Worm (Caenorhabditis elegans) whole organism, young adult: ENCODE measurements around the gene pro-1.

Experiments used
- B0261.1 ChIP-seq: sonication (generic microtip); optimal IDR thresholded peaks from 2 replicates; lab custom pipeline; 2016; ENCODE audit warnings: mild to moderate bottlenecking, missing genetic modification characterization, moderate library complexity, missing compliant biosample characterization
- B0336.3 ChIP-seq: fragments of 200-800 bp; sonication (Bioruptor generic); IDR thresholded peaks from 2 replicates; pipeline ENCODE4 v1.3.6; 2022; ENCODE audit warnings: missing genetic modification characterization, missing compliant biosample characterization
- C06A6.2 ChIP-seq: fragments of 200-800 bp; sonication (Bioruptor generic); conservative IDR thresholded peaks from 2 replicates; pipeline ENCODE4 v1.3.6; 2022; ENCODE audit warnings: missing genetic modification characterization, missing compliant biosample characterization
- F10E7.11 ChIP-seq: sonication (generic microtip); optimal IDR thresholded peaks from 2 replicates; lab custom pipeline; 2017; ENCODE audit warnings: mild to moderate bottlenecking, missing genetic modification characterization, moderate library complexity, missing compliant biosample characterization
- F23B12.7 ChIP-seq: sonication (generic microtip); optimal IDR thresholded peaks from 2 replicates; lab custom pipeline; 2017; ENCODE audit warnings: missing genetic modification characterization, mild to moderate bottlenecking, missing compliant biosample characterization, antibody characterized with exemption, moderate library complexity; ENCODE audit not compliant: insufficient read depth
- F39B2.1 ChIP-seq: fragments of 200-800 bp; sonication (Bioruptor generic); IDR thresholded peaks from 2 replicates; pipeline ENCODE4 v1.3.6; 2022; ENCODE audit warnings: missing genetic modification reagents, missing genetic modification characterization, missing compliant biosample characterization
- F55B11.4 ChIP-seq: sonication (generic microtip); optimal IDR thresholded peaks from 2 replicates; lab custom pipeline; 2016; ENCODE audit warnings: missing compliant biosample characterization, missing genetic modification characterization, borderline replicate concordance; ENCODE audit not compliant: insufficient read depth
- T07F8.4 ChIP-seq: sonication (generic microtip); optimal IDR thresholded peaks from 2 replicates; lab custom pipeline; 2016; ENCODE audit warnings: mild to moderate bottlenecking, missing genetic modification characterization, moderate library complexity, missing compliant biosample characterization
- Y53G8AR.9 ChIP-seq: fragments of 200-800 bp; sonication (Bioruptor generic); conservative IDR thresholded peaks from 2 replicates; pipeline ENCODE4 v1.3.6; 2022; ENCODE audit warnings: missing genetic modification reagents, missing genetic modification characterization, missing compliant biosample characterization
- Y56A3A.18 ChIP-seq: fragments of 200-800 bp; sonication (Bioruptor generic); IDR thresholded peaks from 2 replicates; pipeline ENCODE4 v1.3.6; 2022; ENCODE audit warnings: missing genetic modification reagents, missing genetic modification characterization, missing compliant biosample characterization
- ZK185.1 ChIP-seq: sonication (generic microtip); optimal IDR thresholded peaks from 2 replicates; lab custom pipeline; 2016; ENCODE audit warnings: mild to moderate bottlenecking, missing genetic modification characterization, missing compliant biosample characterization; ENCODE audit not compliant: poor library complexity, severe bottlenecking
- ama-1 ChIP-seq, 3 experiments: fragments of 150-350 bp in 1 of 3; sonication (generic microtip) in 2 of 3; optimal IDR thresholded peaks; 2 replicates each; lab custom pipeline; 2014 to 2018; ENCODE audit warnings: missing biosample characterization in 2 of 3, missing genetic modification characterization in 2 of 3, missing genetic modification reagents in 2 of 3
- aptf-2 ChIP-seq: fragments of 200-800 bp; sonication (Bioruptor generic); conservative IDR thresholded peaks from 2 replicates; pipeline ENCODE4 v1.3.6; 2022; ENCODE audit warnings: missing genetic modification reagents, missing genetic modification characterization, missing compliant biosample characterization
- athp-1 ChIP-seq: sonication (generic microtip); optimal IDR thresholded peaks from 2 replicates; lab custom pipeline; 2017; ENCODE audit warnings: mild to moderate bottlenecking, missing genetic modification characterization, missing compliant biosample characterization
- attf-3 ChIP-seq: fragments of 200-800 bp; sonication (Bioruptor generic); conservative IDR thresholded peaks from 2 replicates; pipeline ENCODE4 v1.3.6; 2022; ENCODE audit warnings: missing genetic modification reagents, missing genetic modification characterization, missing compliant biosample characterization
- attf-5 ChIP-seq: fragments of 200-800 bp; sonication (Bioruptor generic); optimal IDR thresholded peaks from 2 replicates; lab custom pipeline; 2018; ENCODE audit warnings: mild to moderate bottlenecking, missing genetic modification characterization, missing compliant biosample characterization
- bed-1 ChIP-seq: fragments of 200-800 bp; sonication (Bioruptor generic); IDR thresholded peaks from 2 replicates; pipeline ENCODE4 v1.3.6; 2022; ENCODE audit warnings: missing genetic modification reagents, missing genetic modification characterization, missing compliant biosample characterization
- ceh-27 ChIP-seq: fragments of 200-800 bp; sonication (Bioruptor generic); optimal IDR thresholded peaks from 2 replicates; lab custom pipeline; 2018; ENCODE audit warnings: mild to moderate bottlenecking, missing genetic modification characterization, moderate library complexity, missing compliant biosample characterization
- ceh-40 ChIP-seq: fragments of 200-800 bp; sonication (Bioruptor generic); IDR thresholded peaks from 2 replicates; pipeline ENCODE4 v1.3.6; 2022; ENCODE audit warnings: missing genetic modification characterization, missing compliant biosample characterization
- ceh-58 ChIP-seq: fragments of 200-800 bp; sonication (Bioruptor generic); IDR thresholded peaks from 2 replicates; pipeline ENCODE4 v1.3.6; 2022; ENCODE audit warnings: missing genetic modification characterization, missing compliant biosample characterization
- chd-7 ChIP-seq: sonication (generic microtip); optimal IDR thresholded peaks from 2 replicates; lab custom pipeline; 2016; ENCODE audit warnings: mild to moderate bottlenecking, missing genetic modification characterization, moderate library complexity, missing compliant biosample characterization
- dox-1 ChIP-seq: fragments of 200-800 bp; sonication (Bioruptor generic); IDR thresholded peaks from 2 replicates; pipeline ENCODE4 v1.3.6; 2022; ENCODE audit warnings: missing genetic modification reagents, missing genetic modification characterization, missing compliant biosample characterization
- dpff-1 ChIP-seq: sonication (generic microtip); optimal IDR thresholded peaks from 2 replicates; lab custom pipeline; 2017; ENCODE audit warnings: mild to moderate bottlenecking, missing genetic modification characterization, missing compliant biosample characterization
- egl-44 ChIP-seq: fragments of 200-800 bp; sonication (Bioruptor generic); IDR thresholded peaks from 2 replicates; pipeline ENCODE4 v1.3.6; 2022; ENCODE audit warnings: missing genetic modification reagents, missing genetic modification characterization, missing compliant biosample characterization
- ets-4 ChIP-seq: fragments of 200-800 bp; sonication (Bioruptor generic); optimal IDR thresholded peaks from 2 replicates; lab custom pipeline; 2018; ENCODE audit warnings: mild to moderate bottlenecking, missing genetic modification characterization, missing compliant biosample characterization
- fkh-3 ChIP-seq: sonication (generic microtip); optimal IDR thresholded peaks from 2 replicates; lab custom pipeline; 2016; ENCODE audit warnings: mild to moderate bottlenecking, missing genetic modification characterization, missing compliant biosample characterization
- hmg-20 ChIP-seq: fragments of 200-800 bp; sonication (Bioruptor generic); IDR thresholded peaks from 2 replicates; pipeline ENCODE4 v1.3.6; 2022; ENCODE audit warnings: missing genetic modification reagents, missing genetic modification characterization, missing compliant biosample characterization
- hsf-1 ChIP-seq: fragments of 200-800 bp; sonication (Bioruptor generic); IDR thresholded peaks from 2 replicates; pipeline ENCODE4 v1.3.6; 2022; ENCODE audit warnings: missing genetic modification reagents, missing genetic modification characterization, missing compliant biosample characterization
- let-607 ChIP-seq, 2 experiments: fragments of 200-800 bp in 1 of 2; sonication (Bioruptor generic) in 1 of 2; sonication (generic microtip) in 1 of 2; optimal IDR thresholded peaks; 2 replicates each; lab custom pipeline; 2016 to 2018; ENCODE audit warnings: mild to moderate bottlenecking in 2 of 2, missing compliant biosample characterization in 2 of 2, missing genetic modification characterization in 2 of 2, moderate library complexity in 2 of 2, missing genotype in 1 of 2
- lin-26 ChIP-seq: fragments of 200-800 bp; sonication (Bioruptor generic); IDR thresholded peaks from 2 replicates; pipeline ENCODE4 v1.3.6; 2022; ENCODE audit warnings: missing genetic modification reagents, missing genetic modification characterization, missing compliant biosample characterization
- madf-3 ChIP-seq: fragments of 200-800 bp; sonication (Bioruptor generic); IDR thresholded peaks from 2 replicates; pipeline ENCODE4 v1.3.6; 2022; ENCODE audit warnings: missing genetic modification reagents, missing genetic modification characterization, missing compliant biosample characterization
- mcd-1 ChIP-seq: fragments of 200-800 bp; sonication (Bioruptor generic); IDR thresholded peaks from 2 replicates; pipeline ENCODE4 v1.3.6; 2022; ENCODE audit warnings: missing genetic modification reagents, missing genetic modification characterization, missing compliant biosample characterization
- mes-4 ChIP-seq: sonication (generic microtip); optimal IDR thresholded peaks from 2 replicates; lab custom pipeline; 2016; ENCODE audit warnings: missing genotype, missing genetic modification characterization, missing compliant biosample characterization
- mxl-1 ChIP-seq: sonication (generic microtip); optimal IDR thresholded peaks from 2 replicates; lab custom pipeline; 2016; ENCODE audit warnings: missing genetic modification characterization, missing compliant biosample characterization
- nfyb-1 ChIP-seq: fragments of 200-800 bp; sonication (Bioruptor generic); IDR thresholded peaks from 2 replicates; pipeline ENCODE4 v1.3.6; 2022; ENCODE audit warnings: missing genetic modification reagents, missing genetic modification characterization, missing compliant biosample characterization
- nhr-80 ChIP-seq: sonication (generic microtip); optimal IDR thresholded peaks from 2 replicates; lab custom pipeline; 2016; ENCODE audit warnings: missing genetic modification characterization, missing compliant biosample characterization
- rcor-1 ChIP-seq: fragments of 200-800 bp; sonication (Bioruptor generic); IDR thresholded peaks from 2 replicates; pipeline ENCODE4 v1.3.6; 2022; ENCODE audit warnings: missing genetic modification reagents, missing genetic modification characterization, missing compliant biosample characterization
- rec-8 ChIP-seq, 2 experiments: sonication (generic microtip); optimal IDR thresholded peaks; 2 replicates each; lab custom pipeline; 2016; ENCODE audit warnings: mild to moderate bottlenecking in 2 of 2, missing genetic modification characterization in 2 of 2, missing genetic modification reagents in 2 of 2, missing genotype in 2 of 2, missing biosample characterization in 1 of 2, missing compliant biosample characterization in 1 of 2, moderate library complexity in 1 of 2
- repo-1 ChIP-seq: sonication (generic microtip); optimal IDR thresholded peaks from 2 replicates; lab custom pipeline; 2017; ENCODE audit warnings: mild to moderate bottlenecking, missing genetic modification characterization, missing compliant biosample characterization
- sea-2 ChIP-seq: fragments of 200-800 bp; sonication (Bioruptor generic); IDR thresholded peaks from 2 replicates; pipeline ENCODE4 v1.3.6; 2022; ENCODE audit warnings: missing genetic modification characterization, missing compliant biosample characterization
- snpc-3.4 ChIP-seq: sonication (generic microtip); optimal IDR thresholded peaks from 2 replicates; lab custom pipeline; 2017; ENCODE audit warnings: missing genetic modification characterization, mild to moderate bottlenecking, missing compliant biosample characterization, antibody characterized with exemption, moderate library complexity, missing genotype, missing genetic modification reagents
- sptf-2 ChIP-seq: fragments of 200-800 bp; sonication (Bioruptor generic); optimal IDR thresholded peaks from 2 replicates; lab custom pipeline; 2018; ENCODE audit warnings: mild to moderate bottlenecking, missing genetic modification characterization, missing compliant biosample characterization
- zfh-2 ChIP-seq: fragments of 200-800 bp; sonication (Bioruptor generic); conservative IDR thresholded peaks from 2 replicates; pipeline ENCODE4 v1.3.6; 2022; ENCODE audit warnings: missing genetic modification reagents, missing genetic modification characterization, missing compliant biosample characterization
- ztf-26 ChIP-seq: sonication (generic microtip); optimal IDR thresholded peaks from 2 replicates; lab custom pipeline; 2017; ENCODE audit warnings: missing genetic modification characterization, missing compliant biosample characterization

pro-1 gene

DNA sequence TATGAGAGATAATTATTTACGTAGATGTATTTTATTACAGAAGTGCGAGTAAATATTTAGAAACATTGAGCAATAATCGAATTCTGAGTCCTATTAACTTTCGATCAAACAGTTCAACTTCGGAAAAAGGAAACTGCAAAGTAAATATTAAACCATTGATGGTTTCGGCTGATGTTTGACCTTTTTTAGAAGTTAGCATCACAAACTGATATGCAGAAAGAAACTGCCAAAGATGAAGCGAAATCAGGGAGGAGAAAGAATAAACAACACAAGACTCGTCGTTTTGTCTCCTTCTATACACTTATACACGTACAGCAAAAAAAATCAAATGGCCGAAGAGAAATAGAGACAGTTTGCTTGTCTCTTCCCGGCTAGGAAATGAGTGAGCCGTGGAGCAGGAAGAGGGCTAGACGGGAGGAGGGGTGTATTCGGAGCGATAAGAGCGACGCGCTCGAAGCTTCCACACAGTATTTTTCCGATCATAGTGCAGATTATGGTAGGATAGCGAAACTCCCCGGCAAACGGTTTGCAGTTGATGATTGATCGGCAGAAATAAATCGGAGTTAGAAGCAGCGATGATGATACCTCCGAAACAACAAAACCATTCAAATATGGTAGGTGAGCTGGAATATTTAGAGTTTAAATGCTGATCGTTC lies 14.9 kb upstream of the pro-1 start:
- no peak for TF ChIP-seq ztf-26 (tag; lab: Kevin White, UChicago)
- TF ChIP-seq B0261.1 = no peak
- peak; percentile 14 for TF ChIP-seq chd-7 (tag; lab: Kevin White, UChicago)
- TF ChIP-seq T07F8.4 = no peak
- TF ChIP-seq mxl-1 (tag; lab: Kevin White, UChicago) = no peak
- TF ChIP-seq B0336.3 (GFP tag; lab: Robert Waterston, UW) = peak; percentile 39; the same call in 1 of the 2 replicates
- TF ChIP-seq F39B2.1 = no peak
- no peak; the same call in 1 of the 2 replicates for TF ChIP-seq rcor-1 (GFP tag; lab: Robert Waterston, UW)
- TF ChIP-seq ets-4 (GFP tag; lab: Kevin White, UChicago) = peak; percentile 38
- TF ChIP-seq ceh-58 = no peak
- TF ChIP-seq mcd-1 (GFP tag; lab: Robert Waterston, UW) = no peak
- peak; percentile 74 for TF ChIP-seq nhr-80 (tag; lab: Kevin White, UChicago)
- TF ChIP-seq bed-1 = 0 out of 2 replicates have a peak, but pooled peaks have one; percentile 41
- no peak for TF ChIP-seq ceh-27 (GFP tag; lab: Kevin White, UChicago)
- no peak for TF ChIP-seq mes-4
- TF ChIP-seq dox-1 (GFP tag; lab: Robert Waterston, UW) = no peak; the same call in 1 of the 2 replicates
- TF ChIP-seq nfyb-1 = no peak; the same call in 1 of the 2 replicates
- peak; percentile 18 to 50 for TF ChIP-seq let-607 (tag; optimal IDR thresholded peaks at IDR 0.05; lab: Kevin White, UChicago)
- no peak for TF ChIP-seq F10E7.11 (tag; lab: Kevin White, UChicago)
- no peak for TF ChIP-seq Y53G8AR.9 (GFP tag; lab: Robert Waterston, UW)
- TF ChIP-seq attf-3 (GFP tag; lab: Robert Waterston, UW) = no peak
- no peak for TF ChIP-seq C06A6.2 (GFP tag; lab: Robert Waterston, UW)
- TF ChIP-seq hsf-1 = 0 out of 2 replicates have a peak, but pooled peaks have one; percentile 54
- no peak for TF ChIP-seq sea-2 (GFP tag; lab: Robert Waterston, UW)
- TF ChIP-seq lin-26 = no peak
- TF ChIP-seq madf-3 (GFP tag; lab: Robert Waterston, UW) = no peak
- no peak for TF ChIP-seq snpc-3.4 (tag; lab: Kevin White, UChicago)
- no peak for TF ChIP-seq F23B12.7 (tag; lab: Kevin White, UChicago)
- no peak for TF ChIP-seq ceh-40
- no peak for TF ChIP-seq sptf-2
- TF ChIP-seq ZK185.1 (tag; lab: Kevin White, UChicago) = no peak
- no peak for TF ChIP-seq hmg-20 (GFP tag; lab: Robert Waterston, UW)
- no peak for TF ChIP-seq rec-8 (tag; optimal IDR thresholded peaks at IDR 0.05; lab: Kevin White, UChicago)
- TF ChIP-seq ama-1 (optimal IDR thresholded peaks at IDR 0.05; lab: Kevin White, UChicago) = peak; percentile 87
- no peak for TF ChIP-seq ama-1 (GFP tag; optimal IDR thresholded peaks at IDR 0.05; lab: Kevin White, UChicago)
- 0 out of 2 replicates have a peak, but pooled peaks have one; percentile 11 for TF ChIP-seq egl-44 (GFP tag; lab: Robert Waterston, UW)
- TF ChIP-seq attf-5 = no peak
- no peak for TF ChIP-seq Y56A3A.18 (GFP tag; lab: Robert Waterston, UW)
- TF ChIP-seq aptf-2 (GFP tag; lab: Robert Waterston, UW) = no peak
- no peak for TF ChIP-seq repo-1 (tag; lab: Kevin White, UChicago)
- TF ChIP-seq fkh-3 (tag; lab: Kevin White, UChicago) = no peak
- no peak for TF ChIP-seq athp-1 (tag; lab: Kevin White, UChicago)
- peak; percentile 59; the same call in 1 of the 2 replicates for TF ChIP-seq zfh-2 (GFP tag; lab: Robert Waterston, UW)
- TF ChIP-seq F55B11.4 (tag; lab: Kevin White, UChicago) = no peak
- TF ChIP-seq dpff-1 (tag; lab: Kevin White, UChicago) = no peak
